Worm (Caenorhabditis elegans): ENCODE measurements around the gene cit-1.1.

DNA sequence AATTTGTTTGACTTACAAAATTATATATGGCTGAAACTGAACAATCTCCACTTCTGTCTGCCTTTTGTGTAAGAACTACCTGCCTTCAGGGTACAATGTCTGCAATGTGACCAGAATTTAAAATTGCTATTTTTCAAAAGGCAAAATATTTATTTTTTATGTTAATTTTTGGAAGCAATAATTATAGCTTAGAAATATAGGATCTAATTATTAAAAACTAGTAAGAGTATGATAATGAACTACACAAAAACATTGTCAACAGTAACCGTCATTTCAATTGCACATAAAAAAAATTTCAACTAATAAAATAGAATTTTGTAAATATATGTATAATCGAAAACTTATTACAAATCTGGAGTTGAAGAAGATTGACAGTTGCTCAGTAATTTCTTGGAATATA lies 52.7 kb downstream of the cit-1.1 start, which contains the start of gene C29E4.9:
- TF ChIP-seq R02D3.7 (tag; optimal IDR thresholded peaks at IDR 0.05) (no peak), unc-55 (GFP tag; optimal IDR thresholded peaks at IDR 0.05) (no peak), unc-62 (GFP tag; optimal IDR thresholded peaks at IDR 0.05) (no peak), ztf-11 (tag; optimal IDR thresholded peaks at IDR 0.05) (no peak), alr-1 (tag; optimal IDR thresholded peaks at IDR 0.05) (no peak), fos-1 (tag; optimal IDR thresholded peaks at IDR 0.05) (no peak), nhr-10 (tag; optimal IDR thresholded peaks at IDR 0.05) (no peak), snpc-4 (tag; optimal IDR thresholded peaks at IDR 0.05) (no peak), lsy-2 (tag; optimal IDR thresholded peaks at IDR 0.05) (no peak), nhr-77 (tag; optimal IDR thresholded peaks at IDR 0.05) (no peak), mdl-1 (tag; optimal IDR thresholded peaks at IDR 0.05) (no peak), nhr-11 (tag; optimal IDR thresholded peaks at IDR 0.05) (no peak)

All from whole organism, L2 larva.